Worm (Caenorhabditis elegans): ENCODE data around the gene F22B3.8.

Gene F22B3.8

ce11 chrIV:11455824-11456223 is 31.1 kb upstream of the F22B3.8 start:
- no peak for TF ChIP-seq fkh-2 (tag; optimal IDR thresholded peaks at IDR 0.05)
- no peak for TF ChIP-seq nhr-76 (tag; optimal IDR thresholded peaks at IDR 0.05)
- no peak for TF ChIP-seq unc-39 (tag; optimal IDR thresholded peaks at IDR 0.05)
- TF ChIP-seq nhr-67 (tag; optimal IDR thresholded peaks at IDR 0.05), result no peak
- no peak for TF ChIP-seq nhr-237 (tag; optimal IDR thresholded peaks at IDR 0.05)
- no peak for TF ChIP-seq unc-62 (GFP tag; optimal IDR thresholded peaks at IDR 0.05)
- TF ChIP-seq ama-1 (optimal IDR thresholded peaks at IDR 0.05), result no peak
- TF ChIP-seq daf-12 (tag; optimal IDR thresholded peaks at IDR 0.05), result no peak
- no peak for TF ChIP-seq ceh-16 (tag; optimal IDR thresholded peaks at IDR 0.05)
- no peak for TF ChIP-seq elt-2 (tag; optimal IDR thresholded peaks at IDR 0.05)
- TF ChIP-seq ceh-82 (tag; optimal IDR thresholded peaks at IDR 0.05), result no peak

- no peak for TF ChIP-seq ceh-82 (tag; optimal IDR thresholded peaks at IDR 0.05)
- TF ChIP-seq lin-39 (tag; optimal IDR thresholded peaks at IDR 0.05), result peak; percentile 55
These were observed 28.2 kb upstream of the F22B3.8 start for ce11 chrIV:11452928-11453327.

- no peak for TF ChIP-seq nhr-25 (tag; optimal IDR thresholded peaks at IDR 0.05)
- TF ChIP-seq mdl-1 (tag; optimal IDR thresholded peaks at IDR 0.05), result no peak
- no peak for TF ChIP-seq egl-5 (tag; optimal IDR thresholded peaks at IDR 0.05)
- TF ChIP-seq zag-1 (tag; optimal IDR thresholded peaks at IDR 0.05), result no peak
- TF ChIP-seq pha-4 (tag; optimal IDR thresholded peaks at IDR 0.05), result peak; percentile 89
- no peak for TF ChIP-seq skn-1 (tag; optimal IDR thresholded peaks at IDR 0.05)
These were observed 13.5 kb upstream of the F22B3.8 start for ce11 chrIV:11438255-11438654.

ce11 chrIV:11435761-11436160 is 11.0 kb upstream of the F22B3.8 start:
- TF ChIP-seq fkh-2 (tag; optimal IDR thresholded peaks at IDR 0.05) (no peak), nhr-237 (tag; optimal IDR thresholded peaks at IDR 0.05) (no peak), zag-1 (tag; optimal IDR thresholded peaks at IDR 0.05) (no peak), aly-2 (tag; optimal IDR thresholded peaks at IDR 0.05) (no peak), lin-15B (tag; optimal IDR thresholded peaks at IDR 0.05) (no peak), nfya-1 (tag; optimal IDR thresholded peaks at IDR 0.05; ENCODE audit: insufficient read depth) (no peak), ZK546.5 (tag; optimal IDR thresholded peaks at IDR 0.05) (no peak), mml-1 (tag; optimal IDR thresholded peaks at IDR 0.05) (no peak), ztf-4 (tag; optimal IDR thresholded peaks at IDR 0.05) (no peak), nhr-11 (tag; optimal IDR thresholded peaks at IDR 0.05) (no peak), R02D3.7 (tag; optimal IDR thresholded peaks at IDR 0.05) (no peak), nhr-12 (tag; optimal IDR thresholded peaks at IDR 0.05) (no peak), nhr-25 (tag; optimal IDR thresholded peaks at IDR 0.05) (no peak), elt-2 (tag; optimal IDR thresholded peaks at IDR 0.05) (no peak)

ce11 chrIV:11434575-11434974 is 9.8 kb upstream of the F22B3.8 start:
- TF ChIP-seq fkh-2 (tag; optimal IDR thresholded peaks at IDR 0.05) (no peak), elt-2 (tag; optimal IDR thresholded peaks at IDR 0.05) (peak; percentile 64), mdl-1 (tag; optimal IDR thresholded peaks at IDR 0.05) (no peak), egl-5 (tag; optimal IDR thresholded peaks at IDR 0.05) (peak; percentile 19)

ce11 chrIV:11433709-11434108 is 9.0 kb upstream of the F22B3.8 start:
- TF ChIP-seq elt-2 (tag; optimal IDR thresholded peaks at IDR 0.05), result peak; percentile 24
- TF ChIP-seq ceh-9 (tag; optimal IDR thresholded peaks at IDR 0.05), result no peak
- TF ChIP-seq elt-3 (tag; optimal IDR thresholded peaks at IDR 0.05), result no peak
- no peak for TF ChIP-seq lsy-12 (tag; optimal IDR thresholded peaks at IDR 0.05)
- peak; percentile 30 for TF ChIP-seq nhr-23 (tag; optimal IDR thresholded peaks at IDR 0.05)
- TF ChIP-seq nhr-67 (tag; optimal IDR thresholded peaks at IDR 0.05), result no peak
- no peak for TF ChIP-seq ama-1 (optimal IDR thresholded peaks at IDR 0.05)
- peak; percentile 25 for TF ChIP-seq jun-1 (tag; optimal IDR thresholded peaks at IDR 0.05)
- no peak for TF ChIP-seq nhr-76 (tag; optimal IDR thresholded peaks at IDR 0.05)
- peak; percentile 47 for TF ChIP-seq R02D3.7 (tag; optimal IDR thresholded peaks at IDR 0.05)
- TF ChIP-seq nfya-1 (tag; optimal IDR thresholded peaks at IDR 0.05; ENCODE audit: insufficient read depth), result peak; percentile 76
- no peak for TF ChIP-seq skn-1 (tag; optimal IDR thresholded peaks at IDR 0.05)
- TF ChIP-seq elt-1 (tag; optimal IDR thresholded peaks at IDR 0.05), result no peak
- peak; percentile 58 for TF ChIP-seq snpc-4 (tag; optimal IDR thresholded peaks at IDR 0.05)
- TF ChIP-seq pqm-1 (tag; optimal IDR thresholded peaks at IDR 0.05), result no peak
- TF ChIP-seq ceh-16 (tag; optimal IDR thresholded peaks at IDR 0.05), result no peak
- TF ChIP-seq mml-1 (tag; optimal IDR thresholded peaks at IDR 0.05), result no peak
- TF ChIP-seq fkh-2 (tag; optimal IDR thresholded peaks at IDR 0.05), result no peak
- TF ChIP-seq nhr-43 (tag; optimal IDR thresholded peaks at IDR 0.05; ENCODE audit: poor library complexity, severe bottlenecking), result no peak
- TF ChIP-seq ceh-82 (tag; optimal IDR thresholded peaks at IDR 0.05), result no peak
- no peak for TF ChIP-seq unc-62 (GFP tag; optimal IDR thresholded peaks at IDR 0.05)
- no peak for TF ChIP-seq egl-5 (tag; optimal IDR thresholded peaks at IDR 0.05)
- TF ChIP-seq lin-15B (tag; optimal IDR thresholded peaks at IDR 0.05), result peak; percentile 69
- TF ChIP-seq aly-2 (tag; optimal IDR thresholded peaks at IDR 0.05), result no peak
- no peak for TF ChIP-seq ztf-4 (tag; optimal IDR thresholded peaks at IDR 0.05)
- peak; percentile 64 for TF ChIP-seq ceh-28 (tag; optimal IDR thresholded peaks at IDR 0.05)
- no peak for TF ChIP-seq eor-1 (tag; optimal IDR thresholded peaks at IDR 0.05)
- TF ChIP-seq unc-39 (tag; optimal IDR thresholded peaks at IDR 0.05), result no peak
- TF ChIP-seq nhr-25 (tag; optimal IDR thresholded peaks at IDR 0.05), result peak; percentile 23
- TF ChIP-seq nhr-11 (tag; optimal IDR thresholded peaks at IDR 0.05), result no peak
- peak; percentile 54 for TF ChIP-seq lin-39 (tag; optimal IDR thresholded peaks at IDR 0.05)
- peak; percentile 27 for TF ChIP-seq egl-27 (tag; optimal IDR thresholded peaks at IDR 0.05)
- TF ChIP-seq mdl-1 (tag; optimal IDR thresholded peaks at IDR 0.05), result no peak
- TF ChIP-seq ztf-11 (tag; optimal IDR thresholded peaks at IDR 0.05), result no peak
